Worm (Caenorhabditis elegans) whole organism, L2 larva: ENCODE data around the gene moa-1.

Experiments used
- aly-2 ChIP-seq: fragments of 150-350 bp; optimal IDR thresholded peaks from 2 replicates; lab custom pipeline; 2014; ENCODE audit warnings: missing biosample characterization, missing genetic modification characterization
- nhr-12 ChIP-seq: fragments of 150-350 bp; optimal IDR thresholded peaks from 2 replicates; lab custom pipeline; 2014; ENCODE audit warnings: missing biosample characterization, missing genetic modification characterization
- nhr-237 ChIP-seq: fragments of 150-350 bp; optimal IDR thresholded peaks from 2 replicates; lab custom pipeline; 2014; ENCODE audit warnings: missing biosample characterization, missing genetic modification characterization
- nhr-77 ChIP-seq: fragments of 150-350 bp; optimal IDR thresholded peaks from 2 replicates; lab custom pipeline; 2014; ENCODE audit warnings: missing biosample characterization, missing genetic modification characterization
- snpc-4 ChIP-seq: fragments of 150-350 bp; optimal IDR thresholded peaks from 2 replicates; lab custom pipeline; 2014; ENCODE audit warnings: missing biosample characterization, missing genetic modification characterization

The moa-1 gene

DNA sequence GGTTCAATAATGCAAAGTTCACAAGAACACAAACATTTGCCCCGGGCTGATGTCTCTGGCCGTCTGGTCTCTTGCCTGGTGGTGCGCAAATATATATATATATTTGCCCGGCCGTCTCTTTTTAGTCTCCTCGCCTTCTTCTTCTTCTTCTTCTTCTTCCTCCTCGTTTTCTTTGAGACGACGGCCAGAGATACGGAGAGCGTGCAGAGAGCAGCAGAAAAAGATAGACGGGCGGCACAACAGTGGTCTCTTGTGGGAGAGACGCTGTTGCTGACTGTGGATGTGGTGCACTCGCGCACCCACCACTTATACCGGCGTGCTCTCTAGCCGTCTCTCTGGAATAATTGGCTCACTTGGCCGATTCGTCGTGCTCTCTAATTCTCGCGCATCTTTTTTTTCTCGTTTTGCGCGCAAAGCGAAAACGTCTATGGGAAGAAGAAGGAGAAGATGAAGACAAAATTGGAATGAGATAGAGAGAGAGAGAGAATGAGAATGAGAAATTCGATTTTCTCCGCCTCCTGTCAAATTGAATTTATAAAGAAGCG, 48.5 kb downstream of the moa-1 start (continued):
- peak; percentile 86 for TF ChIP-seq snpc-4 (tag; lab: Kevin White, UChicago)
- peak; percentile 74 for TF ChIP-seq nhr-237 (tag; lab: Kevin White, UChicago)
- no peak for TF ChIP-seq nhr-12 (tag; lab: Kevin White, UChicago)
- TF ChIP-seq aly-2 = no peak
- TF ChIP-seq, all 48 proteins: peak for 35

DNA sequence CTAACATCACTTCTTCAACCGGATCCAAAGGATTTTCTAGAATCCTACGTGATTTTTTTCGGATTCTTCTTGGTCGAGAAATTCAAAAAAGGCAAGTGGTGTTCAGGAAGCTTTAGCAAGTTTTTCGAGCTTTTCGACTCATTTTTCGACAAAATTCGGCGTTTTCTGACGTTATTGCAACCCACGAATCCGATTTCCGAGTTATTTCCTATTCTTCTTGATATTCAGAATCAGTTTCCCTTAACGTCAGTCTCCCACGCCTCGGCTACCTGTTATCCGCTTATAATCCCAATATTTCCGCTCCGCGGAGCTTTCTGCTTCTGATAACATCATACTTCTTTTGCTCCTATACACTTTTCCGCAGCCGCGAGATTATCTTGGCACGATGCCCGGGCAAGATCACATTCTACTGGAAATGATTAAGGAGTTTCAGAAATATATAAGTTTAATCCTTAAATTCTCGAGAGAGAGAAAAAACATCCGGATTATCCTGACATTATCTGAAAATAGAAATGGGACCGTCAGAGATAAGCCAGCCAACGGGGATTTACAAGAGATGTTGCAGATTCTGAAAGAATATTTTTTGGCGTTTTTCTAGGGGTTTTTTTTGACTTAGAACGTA, 51.3 kb downstream of the moa-1 start:
- TF ChIP-seq nhr-77 (tag; lab: Kevin White, UChicago) = no peak
